Worm (Caenorhabditis elegans) whole organism, late embryonic: ENCODE measurements around the gene cpr-9.

Experiments
- ama-1 ChIP-seq: fragments of 150-350 bp; optimal IDR thresholded peaks from 2 replicates; lab custom pipeline; 2014
- ceh-9 ChIP-seq: sonication (generic microtip); optimal IDR thresholded peaks from 2 replicates; lab custom pipeline; 2016; ENCODE audit warnings: mild to moderate bottlenecking, missing genetic modification characterization, inconsistent platforms, missing compliant biosample characterization
- dmd-4 ChIP-seq: sonication (generic microtip); optimal IDR thresholded peaks from 2 replicates; lab custom pipeline; 2016; ENCODE audit warnings: borderline replicate concordance, missing genetic modification characterization, missing compliant biosample characterization
- ets-4 ChIP-seq: sonication (generic microtip); optimal IDR thresholded peaks from 2 replicates; lab custom pipeline; 2016; ENCODE audit warnings: missing genetic modification characterization, missing compliant biosample characterization
- pros-1 ChIP-seq: fragments of 150-350 bp; optimal IDR thresholded peaks from 2 replicates; lab custom pipeline; 2014; ENCODE audit warnings: missing biosample characterization, missing genetic modification reagents, missing genetic modification characterization
- ref-2 ChIP-seq: sonication (generic microtip); optimal IDR thresholded peaks from 2 replicates; lab custom pipeline; 2016; ENCODE audit warnings: missing genetic modification characterization, missing compliant biosample characterization

DNA sequence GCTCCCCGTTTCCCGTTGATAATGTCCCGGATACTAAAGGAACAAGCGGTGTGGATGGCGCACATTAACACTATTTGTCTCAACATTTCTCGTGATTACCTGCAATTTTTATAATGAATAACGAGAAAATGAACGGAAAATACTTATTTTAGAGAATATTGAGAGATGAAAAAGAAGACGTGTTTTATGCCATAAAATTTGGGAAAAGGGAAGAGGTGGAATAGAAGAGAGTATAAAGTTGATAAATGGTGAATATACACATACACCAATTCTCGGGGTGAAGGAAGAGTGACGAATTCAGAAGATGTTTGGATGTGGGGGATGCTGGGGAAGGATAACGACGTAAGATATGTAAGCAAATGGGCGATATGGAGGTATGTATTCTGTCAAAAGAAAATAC is 38.1 kb upstream of the cpr-9 start, which contains the start of gene F58H1.7:
- TF ChIP-seq pros-1 (no peak), ets-4 (tag; lab: Kevin White, UChicago) (no peak), ama-1 (lab: Kevin White, UChicago) (no peak), ref-2 (tag; lab: Kevin White, UChicago) (no peak), ceh-9 (tag; lab: Kevin White, UChicago) (no peak), dmd-4 (tag; lab: Kevin White, UChicago) (no peak)
